Worm (Caenorhabditis elegans) whole organism, young adult: ENCODE measurements around the gene C47D12.2.

Experiments
- B0035.1 ChIP-seq: sonication (generic microtip); optimal IDR thresholded peaks from 2 replicates; lab custom pipeline; 2016; ENCODE audit warnings: missing genetic modification characterization, mild to moderate bottlenecking, missing compliant biosample characterization, missing genotype, missing genetic modification reagents
- B0261.1 ChIP-seq: sonication (generic microtip); optimal IDR thresholded peaks from 2 replicates; lab custom pipeline; 2016; ENCODE audit warnings: mild to moderate bottlenecking, missing genetic modification characterization, moderate library complexity, missing compliant biosample characterization
- C06A6.2 ChIP-seq: fragments of 200-800 bp; sonication (Bioruptor generic); conservative IDR thresholded peaks from 2 replicates; pipeline ENCODE4 v1.3.6; 2022; ENCODE audit warnings: missing genetic modification characterization, missing compliant biosample characterization
- D2030.7 ChIP-seq: fragments of 200-800 bp; sonication (Bioruptor generic); IDR thresholded peaks from 2 replicates; pipeline ENCODE4 v1.3.6; 2022; ENCODE audit warnings: missing genetic modification reagents, missing genetic modification characterization, missing compliant biosample characterization
- F22D6.2 ChIP-seq: sonication (generic microtip); optimal IDR thresholded peaks from 2 replicates; lab custom pipeline; 2016; ENCODE audit warnings: mild to moderate bottlenecking, missing genetic modification characterization, missing compliant biosample characterization
- F33H1.4 ChIP-seq: fragments of 200-800 bp; sonication (Bioruptor generic); IDR thresholded peaks from 2 replicates; pipeline ENCODE4 v1.3.6; 2022; ENCODE audit warnings: missing genetic modification reagents, missing genetic modification characterization, missing compliant biosample characterization
- F49E8.2 ChIP-seq: sonication (generic microtip); optimal IDR thresholded peaks from 3 replicates; lab custom pipeline; 2017; ENCODE audit warnings: missing genetic modification characterization, mild to moderate bottlenecking, missing compliant biosample characterization, antibody characterized with exemption, moderate library complexity; ENCODE audit not compliant: insufficient read depth
- F52B5.7 ChIP-seq: sonication (generic microtip); optimal IDR thresholded peaks from 2 replicates; lab custom pipeline; 2016; ENCODE audit warnings: mild to moderate bottlenecking, missing genetic modification characterization, missing compliant biosample characterization
- K11D2.4 ChIP-seq: fragments of 200-800 bp; sonication (Bioruptor generic); IDR thresholded peaks from 2 replicates; pipeline ENCODE4 v1.3.6; 2022; ENCODE audit warnings: missing genetic modification reagents, missing genetic modification characterization, missing compliant biosample characterization
- K12H6.12 ChIP-seq: fragments of 200-800 bp; sonication (Bioruptor generic); optimal IDR thresholded peaks from 2 replicates; lab custom pipeline; 2018; ENCODE audit warnings: mild to moderate bottlenecking, missing genetic modification characterization, missing compliant biosample characterization
- ZK185.1 ChIP-seq: sonication (generic microtip); optimal IDR thresholded peaks from 2 replicates; lab custom pipeline; 2016; ENCODE audit warnings: mild to moderate bottlenecking, missing genetic modification characterization, missing compliant biosample characterization; ENCODE audit not compliant: poor library complexity, severe bottlenecking
- akir-1 ChIP-seq: fragments of 200-800 bp; sonication (Bioruptor generic); optimal IDR thresholded peaks from 2 replicates; lab custom pipeline; 2018; ENCODE audit warnings: mild to moderate bottlenecking, missing genetic modification characterization, moderate library complexity, missing compliant biosample characterization
- athp-1 ChIP-seq: sonication (generic microtip); optimal IDR thresholded peaks from 2 replicates; lab custom pipeline; 2017; ENCODE audit warnings: mild to moderate bottlenecking, missing genetic modification characterization, missing compliant biosample characterization
- attf-3 ChIP-seq: fragments of 200-800 bp; sonication (Bioruptor generic); conservative IDR thresholded peaks from 2 replicates; pipeline ENCODE4 v1.3.6; 2022; ENCODE audit warnings: missing genetic modification reagents, missing genetic modification characterization, missing compliant biosample characterization
- attf-5 ChIP-seq: fragments of 200-800 bp; sonication (Bioruptor generic); optimal IDR thresholded peaks from 2 replicates; lab custom pipeline; 2018; ENCODE audit warnings: mild to moderate bottlenecking, missing genetic modification characterization, missing compliant biosample characterization
- ccch-3 ChIP-seq: fragments of 200-800 bp; sonication (Bioruptor generic); optimal IDR thresholded peaks from 2 replicates; lab custom pipeline; 2018; ENCODE audit warnings: mild to moderate bottlenecking, missing genetic modification characterization, missing compliant biosample characterization
- cebp-1 ChIP-seq, 2 experiments: fragments of 200-800 bp in 1 of 2; sonication (Bioruptor generic) in 1 of 2; sonication (generic microtip) in 1 of 2; IDR thresholded peaks in 1 of 2; optimal IDR thresholded peaks in 1 of 2; 2 replicates each; pipeline versions ENCODE4 v1.3.6 to Lab custom; 2017 to 2022; ENCODE audit warnings: missing compliant biosample characterization in 2 of 2, missing genetic modification characterization in 2 of 2, mild to moderate bottlenecking in 1 of 2, missing genetic modification reagents in 1 of 2, moderate library complexity in 1 of 2
- cebp-2 ChIP-seq: fragments of 200-800 bp; sonication (Bioruptor generic); IDR thresholded peaks from 2 replicates; pipeline ENCODE4 v1.3.6; 2022; ENCODE audit warnings: missing genetic modification characterization, missing compliant biosample characterization
- ceh-27 ChIP-seq: fragments of 200-800 bp; sonication (Bioruptor generic); optimal IDR thresholded peaks from 2 replicates; lab custom pipeline; 2018; ENCODE audit warnings: mild to moderate bottlenecking, missing genetic modification characterization, moderate library complexity, missing compliant biosample characterization
- ceh-91 ChIP-seq: fragments of 200-800 bp; sonication (Bioruptor generic); IDR thresholded peaks from 2 replicates; pipeline ENCODE4 v1.3.6; 2022; ENCODE audit warnings: missing genetic modification reagents, missing genetic modification characterization, missing compliant biosample characterization
- die-1 ChIP-seq: sonication (generic microtip); optimal IDR thresholded peaks from 2 replicates; lab custom pipeline; 2016; ENCODE audit warnings: missing genotype, mild to moderate bottlenecking, missing genetic modification characterization, missing compliant biosample characterization
- dpff-1 ChIP-seq: sonication (generic microtip); optimal IDR thresholded peaks from 2 replicates; lab custom pipeline; 2017; ENCODE audit warnings: mild to moderate bottlenecking, missing genetic modification characterization, missing compliant biosample characterization
- efl-1 ChIP-seq: fragments of 150-350 bp; optimal IDR thresholded peaks from 2 replicates; lab custom pipeline; 2014; ENCODE audit warnings: missing biosample characterization, missing genetic modification reagents, missing genetic modification characterization
- egl-18 ChIP-seq: fragments of 200-800 bp; sonication (Bioruptor generic); IDR thresholded peaks from 2 replicates; pipeline ENCODE4 v1.3.6; 2022; ENCODE audit warnings: missing genetic modification reagents, missing genetic modification characterization, missing compliant biosample characterization
- ekl-4 ChIP-seq: fragments of 200-800 bp; sonication (Bioruptor generic); IDR thresholded peaks from 2 replicates; pipeline ENCODE4 v1.3.6; 2022; ENCODE audit warnings: missing genetic modification reagents, missing genetic modification characterization, missing compliant biosample characterization
- gei-17 ChIP-seq: fragments of 200-800 bp; sonication (Bioruptor generic); optimal IDR thresholded peaks from 2 replicates; lab custom pipeline; 2018; ENCODE audit warnings: mild to moderate bottlenecking, missing genetic modification characterization, missing compliant biosample characterization
- let-607 ChIP-seq, 2 experiments: fragments of 200-800 bp in 1 of 2; sonication (Bioruptor generic) in 1 of 2; sonication (generic microtip) in 1 of 2; optimal IDR thresholded peaks; 2 replicates each; lab custom pipeline; 2016 to 2018; ENCODE audit warnings: mild to moderate bottlenecking in 2 of 2, missing compliant biosample characterization in 2 of 2, missing genetic modification characterization in 2 of 2, moderate library complexity in 2 of 2, missing genotype in 1 of 2
- lin-40 ChIP-seq: sonication (generic microtip); optimal IDR thresholded peaks from 2 replicates; lab custom pipeline; 2016; ENCODE audit warnings: missing genetic modification characterization, mild to moderate bottlenecking, missing compliant biosample characterization, missing genotype, missing genetic modification reagents
- lin-54 ChIP-seq: fragments of 200-800 bp; sonication (Bioruptor generic); optimal IDR thresholded peaks from 2 replicates; lab custom pipeline; 2018; ENCODE audit warnings: mild to moderate bottlenecking, missing genetic modification characterization, missing compliant biosample characterization
- lir-1 ChIP-seq: fragments of 200-800 bp; sonication (Bioruptor generic); conservative IDR thresholded peaks from 2 replicates; pipeline ENCODE4 v1.3.6; 2022; ENCODE audit warnings: missing genetic modification reagents, missing genetic modification characterization, missing compliant biosample characterization
- madf-10 ChIP-seq: sonication (generic microtip); optimal IDR thresholded peaks from 2 replicates; lab custom pipeline; 2016; ENCODE audit warnings: mild to moderate bottlenecking, missing genetic modification characterization, missing compliant biosample characterization
- mes-4 ChIP-seq: sonication (generic microtip); optimal IDR thresholded peaks from 2 replicates; lab custom pipeline; 2016; ENCODE audit warnings: missing genotype, missing genetic modification characterization, missing compliant biosample characterization
- mxl-1 ChIP-seq: sonication (generic microtip); optimal IDR thresholded peaks from 2 replicates; lab custom pipeline; 2016; ENCODE audit warnings: missing genetic modification characterization, missing compliant biosample characterization
- nfya-1 ChIP-seq: sonication (generic microtip); optimal IDR thresholded peaks from 2 replicates; lab custom pipeline; 2017; ENCODE audit warnings: antibody characterized with exemption, missing compliant biosample characterization, missing genetic modification characterization, borderline replicate concordance; ENCODE audit not compliant: insufficient read depth
- nfyb-1 ChIP-seq: fragments of 200-800 bp; sonication (Bioruptor generic); IDR thresholded peaks from 2 replicates; pipeline ENCODE4 v1.3.6; 2022; ENCODE audit warnings: missing genetic modification reagents, missing genetic modification characterization, missing compliant biosample characterization
- nhr-80 ChIP-seq: sonication (generic microtip); optimal IDR thresholded peaks from 2 replicates; lab custom pipeline; 2016; ENCODE audit warnings: missing genetic modification characterization, missing compliant biosample characterization
- nhr-90 ChIP-seq: sonication (generic microtip); optimal IDR thresholded peaks from 2 replicates; lab custom pipeline; 2016; ENCODE audit warnings: missing genotype, mild to moderate bottlenecking, missing genetic modification characterization, missing compliant biosample characterization
- repo-1 ChIP-seq: sonication (generic microtip); optimal IDR thresholded peaks from 2 replicates; lab custom pipeline; 2017; ENCODE audit warnings: mild to moderate bottlenecking, missing genetic modification characterization, missing compliant biosample characterization
- snpc-1.1 ChIP-seq: sonication (generic microtip); optimal IDR thresholded peaks from 2 replicates; lab custom pipeline; 2017; ENCODE audit warnings: missing genetic modification characterization, mild to moderate bottlenecking, missing compliant biosample characterization, antibody characterized with exemption, moderate library complexity, missing genotype, missing genetic modification reagents; ENCODE audit not compliant: insufficient read depth
- snpc-3.4 ChIP-seq: sonication (generic microtip); optimal IDR thresholded peaks from 2 replicates; lab custom pipeline; 2017; ENCODE audit warnings: missing genetic modification characterization, mild to moderate bottlenecking, missing compliant biosample characterization, antibody characterized with exemption, moderate library complexity, missing genotype, missing genetic modification reagents
- somi-1 ChIP-seq: fragments of 200-800 bp; sonication (Bioruptor generic); optimal IDR thresholded peaks from 2 replicates; lab custom pipeline; 2018; ENCODE audit warnings: mild to moderate bottlenecking, missing genetic modification characterization, missing compliant biosample characterization
- sptf-2 ChIP-seq: fragments of 200-800 bp; sonication (Bioruptor generic); optimal IDR thresholded peaks from 2 replicates; lab custom pipeline; 2018; ENCODE audit warnings: mild to moderate bottlenecking, missing genetic modification characterization, missing compliant biosample characterization
- unc-62 ChIP-seq: fragments of 150-350 bp; optimal IDR thresholded peaks from 2 replicates; lab custom pipeline; 2014; ENCODE audit warnings: missing biosample characterization, missing genetic modification reagents, missing genetic modification characterization
- zfh-2 ChIP-seq: fragments of 200-800 bp; sonication (Bioruptor generic); conservative IDR thresholded peaks from 2 replicates; pipeline ENCODE4 v1.3.6; 2022; ENCODE audit warnings: missing genetic modification reagents, missing genetic modification characterization, missing compliant biosample characterization
- ztf-26 ChIP-seq: sonication (generic microtip); optimal IDR thresholded peaks from 2 replicates; lab custom pipeline; 2017; ENCODE audit warnings: missing genetic modification characterization, missing compliant biosample characterization
- ztf-28 ChIP-seq: fragments of 200-800 bp; sonication (Bioruptor generic); IDR thresholded peaks from 2 replicates; pipeline ENCODE4 v1.3.6; 2022; ENCODE audit warnings: missing genetic modification reagents, missing genetic modification characterization, missing compliant biosample characterization

C47D12.2 gene

ce11 chrII:11634057-11634676 is 41.9 kb upstream of the C47D12.2 start (continued):
- peak; percentile 7 for TF ChIP-seq snpc-1.1 (tag; lab: Kevin White, UChicago)
- no peak for TF ChIP-seq ccch-3
- peak; percentile 94 for TF ChIP-seq madf-10
- no peak; the same call in 1 of the 2 replicates for TF ChIP-seq D2030.7
- no peak for TF ChIP-seq efl-1 (GFP tag; lab: Kevin White, UChicago)
- peak; percentile 92 for TF ChIP-seq attf-5 (GFP tag; lab: Kevin White, UChicago)
- TF ChIP-seq snpc-3.4 = peak; percentile 7
- peak; percentile 31 for TF ChIP-seq F22D6.2 (tag; lab: Kevin White, UChicago)
- peak; percentile 23 for TF ChIP-seq F52B5.7 (tag; lab: Kevin White, UChicago)
- TF ChIP-seq unc-62 (GFP tag; lab: Kevin White, UChicago) = peak; percentile 38
- TF ChIP-seq F33H1.4 (GFP tag; lab: Robert Waterston, UW) = peak; percentile 12; the same call in 1 of the 2 replicates
- peak; percentile 76 for TF ChIP-seq lir-1
- TF ChIP-seq let-607 (tag; optimal IDR thresholded peaks at IDR 0.05; lab: Kevin White, UChicago) = peak; percentile 87 to 89
- peak; percentile 60 for TF ChIP-seq ZK185.1 (tag; lab: Kevin White, UChicago)
- peak; percentile 39 for TF ChIP-seq die-1 (tag; lab: Kevin White, UChicago)
- peak; percentile 78 for TF ChIP-seq cebp-1 (GFP tag; IDR thresholded peaks at IDR 0.05; lab: Robert Waterston, UW)
- peak; percentile 93 for TF ChIP-seq cebp-1 (tag; optimal IDR thresholded peaks at IDR 0.05; lab: Kevin White, UChicago)
- no peak for TF ChIP-seq ztf-28 (GFP tag; lab: Robert Waterston, UW)
- peak; percentile 67 for TF ChIP-seq repo-1
- TF ChIP-seq somi-1 (GFP tag; lab: Kevin White, UChicago) = peak; percentile 69
- TF ChIP-seq nfyb-1 (GFP tag; lab: Robert Waterston, UW) = peak; percentile 88
- peak; percentile 68; the same call in 1 of the 2 replicates for TF ChIP-seq ekl-4 (GFP tag; lab: Robert Waterston, UW)
- TF ChIP-seq attf-3 (GFP tag; lab: Robert Waterston, UW) = 0 out of 2 replicates have a peak, but pooled peaks have one; percentile 41
- peak; percentile 85 for TF ChIP-seq nhr-80
- TF ChIP-seq K11D2.4 = peak; percentile 82
- no peak for TF ChIP-seq F49E8.2 (tag; lab: Kevin White, UChicago)
- TF ChIP-seq K12H6.12 (tag; lab: Kevin White, UChicago) = peak; percentile 93
- peak; percentile 50 for TF ChIP-seq lin-54
- no peak for TF ChIP-seq mxl-1
- TF ChIP-seq egl-18 = no peak
- 0 out of 2 replicates have a peak, but pooled peaks have one; percentile 36 for TF ChIP-seq ceh-91 (GFP tag; lab: Robert Waterston, UW)
- peak; percentile 37 for TF ChIP-seq B0035.1 (tag; lab: Kevin White, UChicago)
- no peak for TF ChIP-seq B0261.1 (tag; lab: Kevin White, UChicago)
- TF ChIP-seq ceh-27 (GFP tag; lab: Kevin White, UChicago) = peak; percentile 85
- TF ChIP-seq athp-1 = peak; percentile 18
- peak; percentile 70 for TF ChIP-seq gei-17
- TF ChIP-seq lin-40 = peak; percentile 87
- no peak for TF ChIP-seq mes-4 (tag; lab: Kevin White, UChicago)
- TF ChIP-seq nhr-90 (tag; lab: Kevin White, UChicago) = peak; percentile 58
- peak; percentile 26 for TF ChIP-seq sptf-2
- no peak for TF ChIP-seq nfya-1 (tag; lab: Kevin White, UChicago)
- TF ChIP-seq zfh-2 = peak; percentile 98
- peak; percentile 5 for TF ChIP-seq akir-1 (GFP tag; lab: Kevin White, UChicago)
- peak; percentile 76 for TF ChIP-seq C06A6.2 (GFP tag; lab: Robert Waterston, UW)
- no peak for TF ChIP-seq cebp-2 (GFP tag; lab: Robert Waterston, UW)
- peak; percentile 89 for TF ChIP-seq ztf-26 (tag; lab: Kevin White, UChicago)
- TF ChIP-seq dpff-1 = no peak
